Worm (Caenorhabditis elegans) whole organism, early embryonic: ENCODE results near the gene tpk-1.

Source experiments
- B0310.2 ChIP-seq: sonication (generic microtip); optimal IDR thresholded peaks from 2 replicates; lab custom pipeline; 2016; ENCODE audit warnings: mild to moderate bottlenecking, missing genetic modification characterization, missing compliant biosample characterization
- F13C5.2 ChIP-seq: sonication (generic microtip); optimal IDR thresholded peaks from 2 replicates; lab custom pipeline; 2017; ENCODE audit warnings: mild to moderate bottlenecking, missing genetic modification characterization, inconsistent platforms, missing compliant biosample characterization
- aly-1 ChIP-seq: sonication (generic microtip); optimal IDR thresholded peaks from 2 replicates; lab custom pipeline; 2016; ENCODE audit warnings: missing genetic modification characterization, missing compliant biosample characterization
- ama-1 ChIP-seq: fragments of 150-350 bp; optimal IDR thresholded peaks from 2 replicates; lab custom pipeline; 2014
- ceh-36 ChIP-seq: sonication (generic microtip); optimal IDR thresholded peaks from 2 replicates; lab custom pipeline; 2016; ENCODE audit warnings: missing genetic modification characterization, inconsistent platforms, missing compliant biosample characterization
- flt-1 ChIP-seq: fragments of 200-800 bp; sonication (Bioruptor generic); IDR thresholded peaks from 2 replicates; pipeline ENCODE4 v1.3.6; 2022; ENCODE audit warnings: missing genetic modification characterization, missing compliant biosample characterization
- hmbx-1 ChIP-seq: sonication (generic microtip); optimal IDR thresholded peaks from 2 replicates; lab custom pipeline; 2016; ENCODE audit warnings: mild to moderate bottlenecking, missing genetic modification characterization, missing compliant biosample characterization
- pes-1 ChIP-seq: fragments of 200-800 bp; sonication (Bioruptor generic); IDR thresholded peaks from 2 replicates; pipeline ENCODE4 v1.3.6; 2022; ENCODE audit warnings: missing genetic modification reagents, missing genetic modification characterization, missing compliant biosample characterization
- sea-1 ChIP-seq: fragments of 200-800 bp; sonication (Bioruptor generic); conservative IDR thresholded peaks from 2 replicates; pipeline ENCODE4 v1.3.6; 2022; ENCODE audit warnings: missing genetic modification characterization, missing compliant biosample characterization
- tbx-11 ChIP-seq: fragments of 200-800 bp; sonication (Bioruptor generic); IDR thresholded peaks from 2 replicates; pipeline ENCODE4 v1.3.6; 2022; ENCODE audit warnings: missing genetic modification characterization, missing compliant biosample characterization

DNA sequence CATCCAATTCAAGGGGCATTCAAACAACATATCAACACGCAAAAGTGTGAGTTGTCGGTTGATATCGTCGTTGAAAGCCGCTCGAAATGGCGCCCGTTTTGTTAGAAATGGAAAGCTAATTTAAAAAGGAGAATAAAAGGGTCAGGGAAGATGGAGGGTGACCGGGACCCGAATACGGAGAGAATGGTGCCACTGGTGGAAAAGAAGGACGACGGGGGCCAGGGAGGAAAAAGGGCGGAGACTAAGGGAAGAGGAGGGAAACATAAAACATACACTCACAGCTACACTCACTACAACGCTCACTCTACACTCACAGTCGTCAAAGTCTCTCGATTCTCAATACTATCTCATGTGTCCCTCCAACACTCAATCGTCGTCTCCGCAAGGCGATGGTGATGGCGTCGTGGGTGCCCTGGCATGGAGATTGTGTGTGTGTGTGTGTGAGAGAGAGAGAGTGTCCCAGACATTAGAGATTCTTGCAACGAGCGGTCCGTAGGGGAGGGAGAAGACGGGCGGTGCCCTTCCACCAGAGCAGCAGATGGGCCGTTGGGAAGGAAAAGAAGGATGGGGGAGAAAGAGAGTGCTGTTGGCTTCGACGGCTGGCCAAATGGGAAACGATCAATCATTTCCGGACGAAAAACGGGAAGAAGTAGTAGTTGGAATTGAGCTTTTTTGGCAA lies 37.8 kb upstream of the tpk-1 start:
- TF ChIP-seq flt-1 (GFP tag; lab: Robert Waterston, UW), result peak; percentile 37
- no peak for TF ChIP-seq hmbx-1
- peak; percentile 46 for TF ChIP-seq aly-1 (tag; lab: Kevin White, UChicago)
- TF ChIP-seq pes-1, result peak; percentile 38; the same call in 1 of the 2 replicates
- 0 out of 2 replicates have a peak, but pooled peaks have one; percentile 51 for TF ChIP-seq sea-1 (GFP tag; lab: Robert Waterston, UW)
- peak; percentile 59 for TF ChIP-seq F13C5.2 (tag; lab: Kevin White, UChicago)
- no peak for TF ChIP-seq tbx-11 (GFP tag; lab: Robert Waterston, UW)
- peak; percentile 59 for TF ChIP-seq B0310.2 (tag; lab: Kevin White, UChicago)
- no peak for TF ChIP-seq ama-1 (lab: Kevin White, UChicago)
- TF ChIP-seq ceh-36 (tag; lab: Kevin White, UChicago), result no peak
